Fruit fly (Drosophila melanogaster): Measurements from ENCODE around the gene Cp15.

Gene Cp15

dm6 chr3L:8697862-8698261 lies 30.4 kb upstream of the Cp15 start (continued):
- TF ChIP-seq Nf-YA (GFP tag; IDR thresholded peaks at IDR 0.05) (no peak), CG2712 (tag; optimal IDR thresholded peaks at IDR 0.05) (no peak), CG33213 (GFP tag; optimal IDR thresholded peaks at IDR 0.05) (no peak), CG3847 (GFP tag; IDR thresholded peaks at IDR 0.05) (no peak), C15 (GFP tag; IDR thresholded peaks at IDR 0.05) (no peak), CG43689 (GFP tag; IDR thresholded peaks at IDR 0.05) (no peak), CG11560 (tag; IDR thresholded peaks at IDR 0.05) (no peak), dysf (GFP tag; IDR thresholded peaks at IDR 0.05) (0 out of 3 replicates have a peak, but pooled peaks have one; percentile 51), Sry-δ (GFP tag; optimal IDR thresholded peaks at IDR 0.05) (no peak), cg (GFP tag; optimal IDR thresholded peaks at IDR 0.05) (no peak), CG9876 (GFP tag; optimal IDR thresholded peaks at IDR 0.05) (no peak), unpg (GFP tag; optimal IDR thresholded peaks at IDR 0.05) (no peak), zfh1 (GFP tag; IDR thresholded peaks at IDR 0.05) (no peak), CG2199 (GFP tag; IDR thresholded peaks at IDR 0.05) (no peak), CG12299 (tag; optimal IDR thresholded peaks at IDR 0.05) (no peak), CG18619 (GFP tag; optimal IDR thresholded peaks at IDR 0.05) (no peak), Sox102F (GFP tag; optimal IDR thresholded peaks at IDR 0.05) (no peak), Lhr (GFP tag; optimal IDR thresholded peaks at IDR 0.05) (no peak), CG11696 (GFP tag; IDR thresholded peaks at IDR 0.05) (no peak), Mes4 (GFP tag; optimal IDR thresholded peaks at IDR 0.05) (no peak), CG12744 (GFP tag; optimal IDR thresholded peaks at IDR 0.05) (no peak), crp (GFP tag; optimal IDR thresholded peaks at IDR 0.05) (no peak), CG10267 (tag; optimal IDR thresholded peaks at IDR 0.05) (no peak), NK7.1 (GFP tag; optimal IDR thresholded peaks at IDR 0.05) (no peak), CG34422 (GFP tag; IDR thresholded peaks at IDR 0.05) (no peak), fd64A (GFP tag; optimal IDR thresholded peaks at IDR 0.05) (no peak), Adf1 (GFP tag; IDR thresholded peaks at IDR 0.05) (peak; percentile 69), CG34224 (GFP tag; IDR thresholded peaks at IDR 0.05; ENCODE audit: partially characterized antibody) (no peak), grn (GFP tag; optimal IDR thresholded peaks at IDR 0.05) (no peak), CG12219 (GFP tag; optimal IDR thresholded peaks at IDR 0.05) (no peak), bbx (GFP tag; IDR thresholded peaks at IDR 0.05; ENCODE audit: partially characterized antibody) (no peak), CG11504 (tag; optimal IDR thresholded peaks at IDR 0.05) (no peak), CG15696 (tag; optimal IDR thresholded peaks at IDR 0.05) (no peak), tll (GFP tag; optimal IDR thresholded peaks at IDR 0.05) (no peak), fd96Cb (tag; optimal IDR thresholded peaks at IDR 0.05) (no peak), Rfx (GFP tag; IDR thresholded peaks at IDR 0.05) (no peak), CG7271 (tag; optimal IDR thresholded peaks at IDR 0.05) (no peak), ro (GFP tag; IDR thresholded peaks at IDR 0.05) (no peak), Trl (optimal IDR thresholded peaks at IDR 0.05) (no peak), Trl (GFP tag; optimal IDR thresholded peaks at IDR 0.05) (no peak), vvl (GFP tag; IDR thresholded peaks at IDR 0.05) (peak; percentile 46), Spps (tag; optimal IDR thresholded peaks at IDR 0.05) (no peak), D19A (tag; optimal IDR thresholded peaks at IDR 0.05) (no peak), CG12071 (GFP tag; optimal IDR thresholded peaks at IDR 0.05) (no peak), CG10209 (GFP tag; optimal IDR thresholded peaks at IDR 0.05) (peak; percentile 51), pnt (GFP tag; optimal IDR thresholded peaks at IDR 0.05) (no peak), CG6791 (GFP tag; IDR thresholded peaks at IDR 0.05; ENCODE audit: partially characterized antibody) (no peak), CG1792 (GFP tag; optimal IDR thresholded peaks at IDR 0.05) (no peak), CG7786 (GFP tag; optimal IDR thresholded peaks at IDR 0.05) (no peak), E2f2 (GFP tag; IDR thresholded peaks at IDR 0.05) (no peak), HLH3B (GFP tag; IDR thresholded peaks at IDR 0.05) (no peak), Dfd (GFP tag; optimal IDR thresholded peaks at IDR 0.05) (no peak)

Measured in whole organism, embryonic.